Worm (Caenorhabditis elegans): Measurements from ENCODE around the gene irk-1.

DNA sequence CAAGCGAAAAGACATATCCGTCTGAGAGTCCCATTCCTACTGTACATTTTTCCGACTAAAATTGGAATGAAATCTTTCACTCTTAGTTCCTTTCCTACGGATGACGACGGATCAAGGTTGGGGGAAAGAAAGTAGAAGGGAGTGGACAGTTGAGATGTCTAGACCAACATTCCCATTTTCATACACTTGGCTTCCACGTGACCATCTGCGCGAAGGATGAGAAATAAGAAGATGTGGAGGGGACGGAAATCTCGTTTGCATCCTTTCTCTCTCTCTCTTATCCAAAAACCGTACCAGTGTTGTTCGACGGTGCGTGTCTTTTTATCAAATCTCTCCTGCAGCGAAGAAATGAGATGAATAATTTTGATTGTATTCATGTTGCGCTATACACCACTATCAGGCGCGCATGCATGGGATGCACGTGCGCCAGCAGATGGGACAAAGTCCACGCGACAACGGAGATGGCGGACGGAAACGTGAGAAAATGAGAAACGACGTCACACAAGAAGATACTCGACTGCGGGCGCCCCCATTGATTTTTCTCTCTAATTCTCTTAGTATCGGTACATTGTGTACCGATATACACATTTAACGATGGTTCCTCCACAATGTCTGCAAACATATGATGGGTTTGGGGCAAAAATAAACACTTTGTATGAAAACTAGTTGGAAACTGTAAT lies 40.4 kb downstream of the irk-1 start:
- TF ChIP-seq pha-4 (tag; optimal IDR thresholded peaks at IDR 0.05) (no peak), dve-1 (tag; optimal IDR thresholded peaks at IDR 0.05) (peak; percentile 41), hlh-13 (GFP tag; optimal IDR thresholded peaks at IDR 0.05) (no peak), ama-1 (optimal IDR thresholded peaks at IDR 0.05) (no peak)

Data from whole organism, late embryonic.